Fruit fly (Drosophila melanogaster) whole organism, embryonic: Measurements from ENCODE around the gene MED18.
A peak's percentile ranks its signal among the peaks of the same experiment; 100 is the strongest.

Experiments
- Atf6 ChIP-seq: fragments of 200-800 bp; sonication (Bioruptor generic); IDR thresholded peaks from 2 replicates; pipeline ENCODE4 v1.3.6; 2022; ENCODE audit warnings: missing biosample characterization, missing genetic modification characterization
- B-H1 ChIP-seq: fragments of 200-800 bp; sonication (Bioruptor generic); IDR thresholded peaks from 3 replicates; pipeline ENCODE4 v1.3.6; 2022; ENCODE audit warnings: missing biosample characterization, missing genetic modification characterization
- Bdp1 ChIP-seq: fragments of 200-800 bp; sonication (Bioruptor generic); optimal IDR thresholded peaks from 3 replicates; lab custom pipeline; 2016; ENCODE audit warnings: missing biosample characterization, missing genetic modification characterization
- Blimp-1 ChIP-seq: fragments of 200-800 bp; sonication (Bioruptor generic); optimal IDR thresholded peaks from 3 replicates; lab custom pipeline; 2018; ENCODE audit warnings: missing biosample characterization, missing genetic modification characterization, mild to moderate bottlenecking, moderate library complexity, missing genetic modification reagents
- CG1024 ChIP-seq: fragments of 200-800 bp; sonication (Bioruptor generic); IDR thresholded peaks from 2 replicates; pipeline ENCODE4 v1.3.6; 2022; ENCODE audit warnings: missing biosample characterization, missing genetic modification characterization
- CG11695 ChIP-seq: fragments of 200-800 bp; sonication (Bioruptor generic); IDR thresholded peaks from 3 replicates; pipeline ENCODE4 v1.3.6; 2022; ENCODE audit warnings: missing biosample characterization, missing genetic modification characterization
- CG12219 ChIP-seq: fragments of 200-800 bp; sonication (Bioruptor generic); optimal IDR thresholded peaks from 3 replicates; lab custom pipeline; 2018; ENCODE audit warnings: missing biosample characterization, mild to moderate bottlenecking, missing genetic modification characterization
- CG12744 ChIP-seq: fragments of 200-800 bp; sonication (Bioruptor generic); optimal IDR thresholded peaks from 2 replicates; lab custom pipeline; 2016; ENCODE audit warnings: missing biosample characterization, missing genetic modification characterization
- CG12769 ChIP-seq: fragments of 200-800 bp; sonication (Bioruptor generic); optimal IDR thresholded peaks from 2 replicates; lab custom pipeline; 2019; ENCODE audit warnings: missing biosample characterization, mild to moderate bottlenecking, missing genetic modification characterization, moderate library complexity
- CG13775 ChIP-seq: fragments of 200-800 bp; sonication (Bioruptor generic); optimal IDR thresholded peaks from 3 replicates; lab custom pipeline; 2017; ENCODE audit warnings: missing biosample characterization, mild to moderate bottlenecking, missing genetic modification characterization
- CG15601 ChIP-seq: fragments of 200-800 bp; sonication (Bioruptor generic); optimal IDR thresholded peaks from 3 replicates; lab custom pipeline; 2019; ENCODE audit warnings: missing biosample characterization, mild to moderate bottlenecking, missing genetic modification characterization, moderate library complexity
- CG17361 ChIP-seq: fragments of 200-800 bp; sonication (Bioruptor generic); IDR thresholded peaks from 3 replicates; pipeline ENCODE4 v1.3.6; 2022; ENCODE audit warnings: missing biosample characterization, missing genetic modification characterization
- CG18011 ChIP-seq: fragments of 200-800 bp; sonication (Bioruptor generic); optimal IDR thresholded peaks from 2 replicates; lab custom pipeline; 2017; ENCODE audit warnings: missing biosample characterization, missing genetic modification characterization, mild to moderate bottlenecking, moderate library complexity, missing genotype
- CG31441 ChIP-seq: fragments of 200-800 bp; sonication (Bioruptor generic); IDR thresholded peaks from 2 replicates; pipeline ENCODE4 v1.3.6; 2022; ENCODE audit warnings: missing biosample characterization, missing genetic modification characterization
- CG34376 ChIP-seq: fragments of 200-800 bp; sonication (Bioruptor generic); optimal IDR thresholded peaks from 2 replicates; lab custom pipeline; 2018; ENCODE audit warnings: missing biosample characterization, mild to moderate bottlenecking, missing genetic modification characterization
- CG34422 ChIP-seq: fragments of 200-800 bp; sonication (Bioruptor generic); IDR thresholded peaks from 3 replicates; pipeline ENCODE4 v1.3.6; 2022; ENCODE audit warnings: missing biosample characterization, missing genetic modification characterization
- CG3847 ChIP-seq: fragments of 200-800 bp; sonication (Bioruptor generic); IDR thresholded peaks from 2 replicates; pipeline ENCODE4 v1.3.6; 2022; ENCODE audit warnings: missing biosample characterization, missing genetic modification characterization
- CG7786 ChIP-seq: fragments of 200-800 bp; sonication (Bioruptor generic); optimal IDR thresholded peaks from 2 replicates; lab custom pipeline; 2016; ENCODE audit warnings: missing biosample characterization, missing genetic modification characterization
- CG9215 ChIP-seq: fragments of 200-800 bp; sonication (Bioruptor generic); IDR thresholded peaks from 2 replicates; pipeline ENCODE4 v1.3.6; 2022; ENCODE audit warnings: missing biosample characterization, missing genetic modification characterization
- CG9932 ChIP-seq: fragments of 200-800 bp; sonication (Bioruptor generic); IDR thresholded peaks from 2 replicates; pipeline ENCODE4 v1.3.6; 2022; ENCODE audit warnings: missing biosample characterization, missing genetic modification characterization
- CoRest ChIP-seq: fragments of 200-800 bp; sonication (Bioruptor generic); optimal IDR thresholded peaks from 3 replicates; lab custom pipeline; 2018; ENCODE audit warnings: missing biosample characterization, mild to moderate bottlenecking, missing genetic modification characterization, moderate library complexity
- HLH3B ChIP-seq: fragments of 200-800 bp; sonication (Bioruptor generic); IDR thresholded peaks from 2 replicates; pipeline ENCODE4 v1.3.6; 2022; ENCODE audit warnings: missing biosample characterization, missing genetic modification characterization
- Hsf ChIP-seq: fragments of 200-800 bp; sonication (Bioruptor generic); optimal IDR thresholded peaks from 3 replicates; lab custom pipeline; 2016; ENCODE audit warnings: missing biosample characterization, missing genetic modification characterization
- Nf-YB ChIP-seq: fragments of 200-800 bp; sonication (Bioruptor generic); optimal IDR thresholded peaks from 3 replicates; lab custom pipeline; 2019; ENCODE audit warnings: missing biosample characterization, mild to moderate bottlenecking, missing genetic modification characterization, moderate library complexity
- Nf-YC ChIP-seq: fragments of 200-800 bp; optimal IDR thresholded peaks from 3 replicates; lab custom pipeline; 2019; ENCODE audit warnings: missing biosample characterization, mild to moderate bottlenecking, missing genetic modification characterization, moderate library complexity
- Oaz ChIP-seq: fragments of 200-800 bp; sonication (Bioruptor generic); IDR thresholded peaks from 2 replicates; pipeline ENCODE4 v1.3.6; 2022; ENCODE audit warnings: missing biosample characterization, missing genetic modification characterization
- Sox102F ChIP-seq: fragments of 200-800 bp; sonication (Bioruptor generic); optimal IDR thresholded peaks from 2 replicates; lab custom pipeline; 2018; ENCODE audit warnings: missing biosample characterization, mild to moderate bottlenecking, missing genetic modification characterization, moderate library complexity
- TFAM ChIP-seq: fragments of 200-800 bp; sonication (Bioruptor generic); optimal IDR thresholded peaks from 2 replicates; lab custom pipeline; 2017; ENCODE audit warnings: missing biosample characterization, missing genetic modification characterization, inconsistent platforms
- Xrp1 ChIP-seq: fragments of 200-800 bp; sonication (Bioruptor generic); IDR thresholded peaks from 2 replicates; pipeline ENCODE4 v1.3.6; 2022; ENCODE audit warnings: missing biosample characterization, missing genetic modification characterization
- amos ChIP-seq: fragments of 200-800 bp; sonication (Bioruptor generic); IDR thresholded peaks from 2 replicates; pipeline ENCODE4 v1.3.6; 2022; ENCODE audit warnings: missing biosample characterization, missing genetic modification characterization; ENCODE audit not compliant: partially characterized antibody
- ase ChIP-seq: fragments of 200-800 bp; sonication (Bioruptor generic); IDR thresholded peaks from 3 replicates; pipeline ENCODE4 v1.3.6; 2022; ENCODE audit warnings: missing biosample characterization, missing genetic modification characterization
- bab2 ChIP-seq: fragments of 200-800 bp; sonication (Bioruptor generic); optimal IDR thresholded peaks from 2 replicates; lab custom pipeline; 2016; ENCODE audit warnings: missing biosample characterization, missing genetic modification characterization
- bigmax ChIP-seq: fragments of 200-800 bp; sonication (Bioruptor generic); optimal IDR thresholded peaks from 2 replicates; lab custom pipeline; 2018; ENCODE audit warnings: missing biosample characterization, mild to moderate bottlenecking, missing genetic modification characterization
- bsh ChIP-seq, 2 experiments: fragments of 200-800 bp; sonication (Bioruptor generic); optimal IDR thresholded peaks; 2 replicates each; lab custom pipeline; 2017 to 2018; ENCODE audit warnings: mild to moderate bottlenecking in 2 of 2, missing biosample characterization in 2 of 2, missing genetic modification characterization in 2 of 2, moderate library complexity in 1 of 2
- cad ChIP-seq: fragments of >200 bp; optimal IDR thresholded peaks from 2 replicates; lab custom pipeline; 2017; ENCODE audit warnings: missing biosample characterization, missing genetic modification characterization
- croc ChIP-seq: fragments of 200-800 bp; sonication (Bioruptor generic); conservative IDR thresholded peaks from 3 replicates; pipeline ENCODE4 v1.3.6; 2022; ENCODE audit warnings: missing biosample characterization, missing genetic modification characterization
- crol ChIP-seq: fragments of 200-800 bp; sonication (Bioruptor generic); IDR thresholded peaks from 2 replicates; pipeline ENCODE4 v1.3.6; 2022; ENCODE audit warnings: missing biosample characterization, missing genetic modification characterization
- dm ChIP-seq: fragments of 200-800 bp; sonication (Bioruptor generic); optimal IDR thresholded peaks from 3 replicates; lab custom pipeline; 2016; ENCODE audit warnings: missing biosample characterization, missing genetic modification characterization
- ems ChIP-seq: fragments of 200-800 bp; sonication (Bioruptor generic); optimal IDR thresholded peaks from 3 replicates; lab custom pipeline; 2016; ENCODE audit warnings: missing biosample characterization, missing genetic modification characterization
- ftz-f1 ChIP-seq: fragments of 200-800 bp; sonication (Bioruptor generic); optimal IDR thresholded peaks from 2 replicates; lab custom pipeline; 2016; ENCODE audit warnings: missing biosample characterization, missing genetic modification characterization
- gcm ChIP-seq: fragments of 200-800 bp; sonication (Bioruptor generic); optimal IDR thresholded peaks from 2 replicates; lab custom pipeline; 2019; ENCODE audit warnings: missing biosample characterization, mild to moderate bottlenecking, missing genetic modification characterization, moderate library complexity
- jing ChIP-seq: fragments of 200-800 bp; sonication (Bioruptor generic); optimal IDR thresholded peaks from 2 replicates; lab custom pipeline; 2018; ENCODE audit warnings: missing biosample characterization, mild to moderate bottlenecking, missing genetic modification characterization
- jumu ChIP-seq: fragments of 200-800 bp; sonication (Bioruptor generic); optimal IDR thresholded peaks from 3 replicates; lab custom pipeline; 2016; ENCODE audit warnings: missing biosample characterization, missing genetic modification characterization
- ken ChIP-seq: fragments of 200-800 bp; sonication (Bioruptor generic); IDR thresholded peaks from 3 replicates; pipeline ENCODE4 v1.3.6; 2022; ENCODE audit warnings: missing biosample characterization, missing genetic modification characterization
- knrl ChIP-seq: fragments of 200-800 bp; sonication (Bioruptor generic); IDR thresholded peaks from 3 replicates; pipeline ENCODE4 v1.3.6; 2022; ENCODE audit warnings: missing biosample characterization, missing genetic modification characterization; ENCODE audit not compliant: partially characterized antibody
- lbe ChIP-seq: fragments of 200-800 bp; sonication (Bioruptor generic); optimal IDR thresholded peaks from 2 replicates; lab custom pipeline; 2016; ENCODE audit warnings: missing biosample characterization, mild to moderate bottlenecking, missing genetic modification characterization
- lilli ChIP-seq: fragments of 200-800 bp; sonication (Bioruptor generic); optimal IDR thresholded peaks from 3 replicates; lab custom pipeline; 2016; ENCODE audit warnings: missing biosample characterization, missing genetic modification characterization
- salm ChIP-seq: fragments of 200-800 bp; sonication (Bioruptor generic); optimal IDR thresholded peaks from 2 replicates; lab custom pipeline; 2018; ENCODE audit warnings: missing biosample characterization, mild to moderate bottlenecking, missing genetic modification characterization
- sc ChIP-seq, 3 experiments: fragments of >200 bp in 2 of 3; fragments of 200-800 bp in 1 of 3; sonication (Bioruptor generic) in 1 of 3; optimal IDR thresholded peaks; 2 replicates in 2 of 3; 3 replicates in 1 of 3; lab custom pipeline; 2017; ENCODE audit warnings: mild to moderate bottlenecking in 1 of 3, missing biosample characterization in 1 of 3, missing genetic modification characterization in 1 of 3, missing genetic modification reagents in 1 of 3
- sna ChIP-seq: fragments of 200-800 bp; sonication (Bioruptor generic); IDR thresholded peaks from 2 replicates; pipeline ENCODE4 v1.3.6; 2022; ENCODE audit warnings: missing biosample characterization, missing genetic modification characterization; ENCODE audit not compliant: partially characterized antibody

MED18 gene

DNA sequence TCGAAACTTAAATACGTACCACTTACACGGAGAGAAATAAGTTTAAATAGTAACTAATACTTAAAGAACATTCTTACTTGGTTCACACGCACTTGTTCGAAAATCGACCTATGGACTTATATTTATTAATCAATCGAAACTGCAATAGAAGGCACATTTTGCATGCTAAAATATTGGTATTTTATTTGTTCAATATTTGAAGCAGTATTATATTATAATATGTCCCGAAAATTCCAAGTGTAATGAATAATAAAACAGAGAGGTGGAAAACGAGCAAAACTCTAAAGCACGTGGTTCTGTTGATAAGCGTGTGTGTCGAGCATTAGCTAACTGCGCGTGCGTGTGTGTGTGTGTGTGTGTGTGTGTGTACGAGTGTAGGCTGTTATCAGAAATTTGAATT is 15.8 kb upstream of the MED18 start (continued):
- TF ChIP-seq Nf-YB (GFP tag; lab: Kevin White, UChicago) (peak; percentile 65), sna (GFP tag; lab: Robert Waterston, UW) (no peak), Oaz (GFP tag; lab: Robert Waterston, UW) (peak; percentile 56), ken (GFP tag; lab: Robert Waterston, UW) (peak; percentile 54; the same call in 1 of the 3 replicates), Xrp1 (GFP tag; lab: Robert Waterston, UW) (peak; percentile 80), ase (GFP tag; lab: Robert Waterston, UW) (peak; percentile 59; the same call in 2 of the 3 replicates), CG9932 (peak; percentile 83), CG13775 (peak; percentile 87), CG31441 (GFP tag; lab: Robert Waterston, UW) (peak; percentile 80), dm (GFP tag; lab: Kevin White, UChicago) (peak; percentile 69), CG34422 (GFP tag; lab: Robert Waterston, UW) (peak; percentile 77; the same call in 2 of the 3 replicates), jing (GFP tag; lab: Kevin White, UChicago) (peak; percentile 70), CG7786 (GFP tag; lab: Kevin White, UChicago) (peak; percentile 73), CG11695 (GFP tag; lab: Robert Waterston, UW) (peak; percentile 76), CG15601 (tag; lab: Kevin White, UChicago) (peak; percentile 62), gcm (peak; percentile 70), bab2 (GFP tag; lab: Kevin White, UChicago) (peak; percentile 79), lilli (GFP tag; lab: Kevin White, UChicago) (peak; percentile 92), knrl (no peak), sc (optimal IDR thresholded peaks at IDR 0.05; lab: Kevin White, UChicago) (no peak), sc (GFP tag; optimal IDR thresholded peaks at IDR 0.05; lab: Kevin White, UChicago) (peak; percentile 40), B-H1 (GFP tag; lab: Robert Waterston, UW) (peak; percentile 31; the same call in 1 of the 3 replicates), CG12744 (peak; percentile 79), CG3847 (GFP tag; lab: Robert Waterston, UW) (peak; percentile 86), Nf-YC (tag; lab: Kevin White, UChicago) (peak; percentile 66), CG17361 (peak; percentile 82), lbe (GFP tag; lab: Kevin White, UChicago) (peak; percentile 22), TFAM (no peak), Atf6 (GFP tag; lab: Robert Waterston, UW) (peak; percentile 93), CoRest (tag; lab: Kevin White, UChicago) (peak; percentile 91), crol (GFP tag; lab: Robert Waterston, UW) (no peak; the same call in 1 of the 2 replicates), ftz-f1 (peak; percentile 62), jumu (GFP tag; lab: Kevin White, UChicago) (peak; percentile 56), Sox102F (GFP tag; lab: Kevin White, UChicago) (peak; percentile 84), bsh (GFP tag; optimal IDR thresholded peaks at IDR 0.05; lab: Kevin White, UChicago) (peak in 1 of 2 experiments; percentile 82), Blimp-1 (GFP tag; lab: Kevin White, UChicago) (peak; percentile 80), CG12769 (tag; lab: Kevin White, UChicago) (peak; percentile 95), CG9215 (GFP tag; lab: Robert Waterston, UW) (peak; percentile 75), salm (tag; lab: Kevin White, UChicago) (peak; percentile 68), ems (GFP tag; lab: Kevin White, UChicago) (peak; percentile 78), CG1024 (no peak), CG34376 (GFP tag; lab: Kevin White, UChicago) (peak; percentile 92), HLH3B (GFP tag; lab: Robert Waterston, UW) (peak; percentile 71), croc (GFP tag; lab: Robert Waterston, UW) (peak; percentile 39; the same call in 1 of the 3 replicates), cad (no peak), CG12219 (GFP tag; lab: Kevin White, UChicago) (peak; percentile 85), Bdp1 (GFP tag; lab: Kevin White, UChicago) (peak; percentile 44), CG18011 (GFP tag; lab: Kevin White, UChicago) (peak; percentile 71), amos (GFP tag; lab: Robert Waterston, UW) (no peak), bigmax (GFP tag; lab: Kevin White, UChicago) (no peak), Hsf (GFP tag; lab: Kevin White, UChicago) (peak; percentile 81)
